Worm (Caenorhabditis elegans) whole organism, L1 larva: ENCODE data around the gene clec-173.

ENCODE experiments used
- C04F5.9 ChIP-seq: sonication (generic microtip); optimal IDR thresholded peaks from 2 replicates; lab custom pipeline; 2016; ENCODE audit warnings: missing genetic modification characterization, missing compliant biosample characterization
- F16B12.6 ChIP-seq: fragments of 150-350 bp; optimal IDR thresholded peaks from 2 replicates; lab custom pipeline; 2014; ENCODE audit warnings: missing biosample characterization, missing genetic modification characterization
- ceh-82 ChIP-seq, 3 experiments: fragments of 150-350 bp in 1 of 3; sonication (generic microtip) in 2 of 3; optimal IDR thresholded peaks; 2 replicates each; lab custom pipeline; 2014 to 2017; ENCODE audit warnings: missing biosample characterization in 3 of 3, missing genetic modification characterization in 3 of 3
- dsc-1 ChIP-seq: sonication (generic microtip); optimal IDR thresholded peaks from 2 replicates; lab custom pipeline; 2016; ENCODE audit warnings: mild to moderate bottlenecking, missing genetic modification characterization, missing compliant biosample characterization
- mdl-1 ChIP-seq, 2 experiments: fragments of 150-350 bp; optimal IDR thresholded peaks; 2 replicates each; lab custom pipeline; 2014 to 2017; ENCODE audit warnings: missing biosample characterization in 2 of 2, missing genetic modification characterization in 2 of 2, inconsistent platforms in 1 of 2
- nhr-19 ChIP-seq: fragments of 200-800 bp; sonication (Bioruptor generic); conservative IDR thresholded peaks from 2 replicates; pipeline ENCODE4 v1.3.6; 2022; ENCODE audit warnings: missing genetic modification characterization, missing compliant biosample characterization
- unc-62 ChIP-seq: fragments of 150-350 bp; optimal IDR thresholded peaks from 2 replicates; lab custom pipeline; 2014; ENCODE audit warnings: missing biosample characterization, missing genetic modification reagents, missing genetic modification characterization
- unc-98 ChIP-seq: fragments of 200-800 bp; sonication (Bioruptor generic); IDR thresholded peaks from 2 replicates; pipeline ENCODE4 v1.3.6; 2022; ENCODE audit warnings: missing genetic modification characterization, missing compliant biosample characterization
- xbp-1 ChIP-seq: sonication (generic microtip); optimal IDR thresholded peaks from 2 replicates; lab custom pipeline; 2016; ENCODE audit warnings: missing genetic modification characterization, missing compliant biosample characterization
- ztf-4 ChIP-seq: fragments of 150-350 bp; optimal IDR thresholded peaks from 2 replicates; lab custom pipeline; 2014; ENCODE audit warnings: missing biosample characterization, missing genetic modification characterization

- TF ChIP-seq C04F5.9 (tag; lab: Kevin White, UChicago) = no peak
- TF ChIP-seq unc-62 = no peak
- no peak for TF ChIP-seq nhr-19
- TF ChIP-seq ztf-4 (tag; lab: Kevin White, UChicago) = no peak
- TF ChIP-seq xbp-1 = no peak
- no peak for TF ChIP-seq ceh-82 (tag; optimal IDR thresholded peaks at IDR 0.05; lab: Kevin White, UChicago)
- no peak for TF ChIP-seq F16B12.6 (tag; lab: Kevin White, UChicago)
- no peak for TF ChIP-seq unc-98 (GFP tag; lab: Robert Waterston, UW)
- no peak for TF ChIP-seq dsc-1 (tag; lab: Kevin White, UChicago)
- no peak for TF ChIP-seq mdl-1 (tag; optimal IDR thresholded peaks at IDR 0.05; lab: Kevin White, UChicago)
These were observed 26.5 kb upstream of the clec-173 start for ce11 chrIV:3293800-3294493.
